Worm (Caenorhabditis elegans) whole organism, L1 larva: ENCODE data around the gene cyp-44A1.

Source experiments
- C04F5.9 ChIP-seq: sonication (generic microtip); optimal IDR thresholded peaks from 2 replicates; lab custom pipeline; 2016; ENCODE audit warnings: missing genetic modification characterization, missing compliant biosample characterization
- alr-1 ChIP-seq: fragments of 200-800 bp; sonication (Bioruptor generic); optimal IDR thresholded peaks from 2 replicates; lab custom pipeline; 2018; ENCODE audit warnings: borderline replicate concordance, mild to moderate bottlenecking, missing genetic modification characterization, missing compliant biosample characterization
- blmp-1 ChIP-seq: fragments of 150-350 bp; optimal IDR thresholded peaks from 2 replicates; lab custom pipeline; 2014; ENCODE audit warnings: missing biosample characterization, missing genetic modification characterization
- ceh-82 ChIP-seq, 3 experiments: fragments of 150-350 bp in 1 of 3; sonication (generic microtip) in 2 of 3; optimal IDR thresholded peaks; 2 replicates each; lab custom pipeline; 2014 to 2017; ENCODE audit warnings: missing biosample characterization in 3 of 3, missing genetic modification characterization in 3 of 3
- efl-3 ChIP-seq: fragments of 200-800 bp; sonication (Bioruptor generic); optimal IDR thresholded peaks from 2 replicates; lab custom pipeline; 2018; ENCODE audit warnings: mild to moderate bottlenecking, missing genetic modification characterization, missing compliant biosample characterization
- egl-27 ChIP-seq, 2 experiments: fragments of 150-350 bp in 1 of 2; sonication (generic microtip); optimal IDR thresholded peaks; 3 replicates each; lab custom pipeline; 2017 to 2018; ENCODE audit warnings: missing biosample characterization in 2 of 2, missing genetic modification characterization in 2 of 2, missing genetic modification reagents in 2 of 2
- elt-3 ChIP-seq, 6 experiments: fragments of 150-350 bp in 1 of 6; sonication (generic microtip); optimal IDR thresholded peaks; 2 replicates each; lab custom pipeline; 2017 to 2018; ENCODE audit warnings: missing biosample characterization in 6 of 6, missing genetic modification characterization in 6 of 6, inconsistent platforms in 1 of 6
- fkh-10 ChIP-seq: sonication (generic microtip); optimal IDR thresholded peaks from 2 replicates; lab custom pipeline; 2017; ENCODE audit warnings: missing biosample characterization, missing genetic modification reagents, missing genetic modification characterization
- fkh-4 ChIP-seq: sonication (generic microtip); optimal IDR thresholded peaks from 2 replicates; lab custom pipeline; 2016; ENCODE audit warnings: missing compliant biosample characterization, missing genetic modification characterization, borderline replicate concordance
- fkh-8 ChIP-seq: sonication (generic microtip); optimal IDR thresholded peaks from 2 replicates; lab custom pipeline; 2016; ENCODE audit warnings: mild to moderate bottlenecking, missing genetic modification characterization, missing compliant biosample characterization
- hlh-17 ChIP-seq: fragments of 200-800 bp; sonication (Bioruptor generic); optimal IDR thresholded peaks from 2 replicates; lab custom pipeline; 2018; ENCODE audit warnings: missing genetic modification characterization, mild to moderate bottlenecking, missing compliant biosample characterization, moderate library complexity, borderline replicate concordance
- hlh-4 ChIP-seq: sonication (generic microtip); optimal IDR thresholded peaks from 2 replicates; lab custom pipeline; 2016; ENCODE audit warnings: mild to moderate bottlenecking, missing genetic modification characterization, missing compliant biosample characterization
- hpl-2 ChIP-seq: fragments of 150-350 bp; optimal IDR thresholded peaks from 2 replicates; lab custom pipeline; 2014; ENCODE audit warnings: missing biosample characterization, missing genetic modification reagents, missing genetic modification characterization
- isw-1 ChIP-seq: fragments of 200-800 bp; sonication (Bioruptor generic); IDR thresholded peaks from 2 replicates; pipeline ENCODE4 v1.3.6; 2022; ENCODE audit warnings: missing genetic modification characterization, missing compliant biosample characterization
- lin-15B ChIP-seq: fragments of 150-350 bp; sonication (generic microtip); optimal IDR thresholded peaks from 3 replicates; lab custom pipeline; 2014; ENCODE audit warnings: missing biosample characterization, missing genetic modification characterization
- lin-39 ChIP-seq: fragments of 150-350 bp; optimal IDR thresholded peaks from 2 replicates; lab custom pipeline; 2014; ENCODE audit warnings: missing biosample characterization, missing genetic modification reagents, missing genetic modification characterization
- lsy-2 ChIP-seq, 2 experiments: fragments of 150-350 bp; optimal IDR thresholded peaks; 2 replicates each; lab custom pipeline; 2014; ENCODE audit warnings: missing biosample characterization in 2 of 2, missing genetic modification characterization in 2 of 2
- mab-9 ChIP-seq: fragments of 200-800 bp; sonication (Bioruptor generic); IDR thresholded peaks from 2 replicates; pipeline ENCODE4 v1.3.6; 2022; ENCODE audit warnings: missing genetic modification reagents, missing genetic modification characterization, missing compliant biosample characterization
- mep-1 ChIP-seq: fragments of 150-350 bp; optimal IDR thresholded peaks from 2 replicates; lab custom pipeline; 2014; ENCODE audit warnings: missing biosample characterization, missing genetic modification characterization
- nhr-19 ChIP-seq: fragments of 200-800 bp; sonication (Bioruptor generic); conservative IDR thresholded peaks from 2 replicates; pipeline ENCODE4 v1.3.6; 2022; ENCODE audit warnings: missing genetic modification characterization, missing compliant biosample characterization
- nhr-20 ChIP-seq: sonication (generic microtip); optimal IDR thresholded peaks from 2 replicates; lab custom pipeline; 2016; ENCODE audit warnings: mild to moderate bottlenecking, missing genetic modification characterization, missing compliant biosample characterization
- nhr-47 ChIP-seq: sonication (generic microtip); optimal IDR thresholded peaks from 2 replicates; lab custom pipeline; 2016; ENCODE audit warnings: mild to moderate bottlenecking, missing genetic modification characterization, moderate library complexity, missing compliant biosample characterization
- nhr-71 ChIP-seq: sonication (generic microtip); optimal IDR thresholded peaks from 2 replicates; lab custom pipeline; 2016; ENCODE audit warnings: mild to moderate bottlenecking, missing genetic modification characterization, moderate library complexity, missing compliant biosample characterization
- nhr-76 ChIP-seq: sonication (generic microtip); optimal IDR thresholded peaks from 2 replicates; lab custom pipeline; 2017; ENCODE audit warnings: missing biosample characterization, missing genetic modification characterization
- nhr-90 ChIP-seq: sonication (generic microtip); optimal IDR thresholded peaks from 2 replicates; lab custom pipeline; 2016; ENCODE audit warnings: mild to moderate bottlenecking, missing genetic modification characterization, missing compliant biosample characterization; ENCODE audit not compliant: poor library complexity
- pag-3 ChIP-seq: sonication (generic microtip); optimal IDR thresholded peaks from 2 replicates; lab custom pipeline; 2017; ENCODE audit warnings: missing genetic modification characterization, mild to moderate bottlenecking, missing compliant biosample characterization, antibody characterized with exemption, borderline replicate concordance; ENCODE audit not compliant: insufficient read depth
- pax-3 ChIP-seq: fragments of 200-800 bp; sonication (Bioruptor generic); optimal IDR thresholded peaks from 2 replicates; lab custom pipeline; 2018; ENCODE audit warnings: mild to moderate bottlenecking, missing genetic modification characterization, moderate library complexity, missing compliant biosample characterization
- pqm-1 ChIP-seq: sonication (generic microtip); optimal IDR thresholded peaks from 3 replicates; lab custom pipeline; 2017; ENCODE audit warnings: missing biosample characterization, missing genetic modification characterization
- snpc-4 ChIP-seq: fragments of 150-350 bp; optimal IDR thresholded peaks from 2 replicates; lab custom pipeline; 2014; ENCODE audit warnings: missing biosample characterization, missing genetic modification characterization
- snu-23 ChIP-seq: sonication (generic microtip); optimal IDR thresholded peaks from 2 replicates; lab custom pipeline; 2016; ENCODE audit warnings: missing genetic modification characterization, missing compliant biosample characterization
- swsn-7 ChIP-seq: sonication (generic microtip); optimal IDR thresholded peaks from 2 replicates; lab custom pipeline; 2016; ENCODE audit warnings: missing genetic modification characterization, missing compliant biosample characterization
- tbx-2 ChIP-seq: sonication (generic microtip); optimal IDR thresholded peaks from 2 replicates; lab custom pipeline; 2016; ENCODE audit warnings: missing genetic modification characterization, missing compliant biosample characterization
- unc-130 ChIP-seq: fragments of 150-350 bp; optimal IDR thresholded peaks from 2 replicates; lab custom pipeline; 2017; ENCODE audit warnings: missing biosample characterization, missing genetic modification characterization, inconsistent platforms
- xbp-1 ChIP-seq: sonication (generic microtip); optimal IDR thresholded peaks from 2 replicates; lab custom pipeline; 2016; ENCODE audit warnings: missing genetic modification characterization, missing compliant biosample characterization
- zag-1 ChIP-seq: fragments of 150-350 bp; optimal IDR thresholded peaks from 2 replicates; lab custom pipeline; 2014; ENCODE audit warnings: missing biosample characterization, missing genetic modification characterization
- ztf-4 ChIP-seq: fragments of 150-350 bp; optimal IDR thresholded peaks from 2 replicates; lab custom pipeline; 2014; ENCODE audit warnings: missing biosample characterization, missing genetic modification characterization

cyp-44A1 gene

ce11 chrII:5521411-5521810 is 17.6 kb downstream of the cyp-44A1 start, which contains the start of gene ZK177.12:
Gene ZK177.12, plus strand, starts transcription at chrII:5521711.
- no peak for TF ChIP-seq fkh-10 (GFP tag; lab: Kevin White, UChicago)
- no peak for TF ChIP-seq isw-1 (GFP tag; lab: Robert Waterston, UW)
- no peak for TF ChIP-seq xbp-1 (tag; lab: Kevin White, UChicago)
- no peak for TF ChIP-seq egl-27 (tag; optimal IDR thresholded peaks at IDR 0.05; lab: Kevin White, UChicago)
- TF ChIP-seq tbx-2 = no peak
- no peak for TF ChIP-seq hpl-2
- TF ChIP-seq snpc-4 (tag; lab: Kevin White, UChicago) = no peak
- no peak for TF ChIP-seq snu-23 (GFP tag; lab: Kevin White, UChicago)
- TF ChIP-seq nhr-76 = no peak
- TF ChIP-seq mep-1 (tag; lab: Kevin White, UChicago) = no peak
- TF ChIP-seq alr-1 (tag; lab: Kevin White, UChicago) = no peak
- TF ChIP-seq, all 84 proteins: peak for 0

- TF ChIP-seq hpl-2 (no peak), pqm-1 (tag; lab: Kevin White, UChicago) (no peak), zag-1 (tag; lab: Kevin White, UChicago) (no peak)
Observed at ce11 chrII:5522637-5523036, 18.8 kb downstream of the cyp-44A1 start, which contains the start of gene ZK177.11. Gene ZK177.11, plus strand, starts transcription at chrII:5522937.

ce11 chrII:5525297-5525696 is 21.5 kb downstream of the cyp-44A1 start, which contains the start of gene tbx-35:
Gene tbx-35, minus strand, starts transcription at chrII:5525397.
- no peak for TF ChIP-seq mab-9
- no peak for TF ChIP-seq pqm-1 (tag; lab: Kevin White, UChicago)
- no peak for TF ChIP-seq nhr-90 (tag; lab: Kevin White, UChicago)
- TF ChIP-seq pax-3 (tag; lab: Kevin White, UChicago) = no peak
- no peak for TF ChIP-seq nhr-47 (tag; lab: Kevin White, UChicago)

ce11 chrII:5527841-5528240 is 24.0 kb downstream of the cyp-44A1 start, which contains the start of gene ZK177.1:
Gene ZK177.1, plus strand, starts transcription at chrII:5528141.
- TF ChIP-seq swsn-7 = no peak
- TF ChIP-seq pag-3 = no peak
- no peak for TF ChIP-seq ztf-4 (tag; lab: Kevin White, UChicago)
- no peak for TF ChIP-seq pqm-1 (tag; lab: Kevin White, UChicago)
- no peak for TF ChIP-seq lin-15B (tag; lab: Kevin White, UChicago)
- TF ChIP-seq hpl-2 = no peak
- no peak for TF ChIP-seq fkh-4
- TF ChIP-seq unc-130 = no peak
- TF ChIP-seq xbp-1 (tag; lab: Kevin White, UChicago) = no peak

ce11 chrII:5531855-5532328 is 28.0 kb downstream of the cyp-44A1 start, which contains the start of gene C17C3.9:
Gene C17C3.9, minus strand, starts transcription at chrII:5532278.
- TF ChIP-seq fkh-8 (no peak), isw-1 (GFP tag; lab: Robert Waterston, UW) (no peak), efl-3 (GFP tag; lab: Kevin White, UChicago) (no peak), nhr-47 (tag; lab: Kevin White, UChicago) (no peak), lsy-2 (tag; optimal IDR thresholded peaks at IDR 0.05; lab: Kevin White, UChicago) (no peak), pag-3 (no peak), nhr-19 (GFP tag; lab: Robert Waterston, UW) (no peak), pax-3 (tag; lab: Kevin White, UChicago) (no peak), nhr-20 (tag; lab: Kevin White, UChicago) (no peak), lin-39 (tag; lab: Kevin White, UChicago) (no peak), ceh-82 (tag; optimal IDR thresholded peaks at IDR 0.05; lab: Kevin White, UChicago) (no peak), hlh-4 (tag; lab: Kevin White, UChicago) (no peak), nhr-71 (tag; lab: Kevin White, UChicago) (no peak), elt-3 (tag; optimal IDR thresholded peaks at IDR 0.05; lab: Kevin White, UChicago) (no peak), C04F5.9 (no peak), blmp-1 (tag; lab: Kevin White, UChicago) (no peak), hlh-17 (GFP tag; lab: Kevin White, UChicago) (no peak)
- TF ChIP-seq, all 84 proteins: peak for 0
